Worm (Caenorhabditis elegans): ENCODE data around the gene odr-2.

ce11 chrV:7072309-7072708 lies 31.0 kb upstream of the odr-2 start, which contains the start of gene F27B10.1:
- TF ChIP-seq cebp-1 (GFP tag; IDR thresholded peaks at IDR 0.05), result no peak
- TF ChIP-seq cebp-1 (tag; optimal IDR thresholded peaks at IDR 0.05), result no peak
- TF ChIP-seq F23B12.7 (tag; optimal IDR thresholded peaks at IDR 0.05; ENCODE audit: insufficient read depth), result no peak
- TF ChIP-seq pha-4 (tag; optimal IDR thresholded peaks at IDR 0.05), result no peak
